Worm (Caenorhabditis elegans) whole organism, young adult: ENCODE data around the gene M03B6.5.

Experiments
- nfya-1 ChIP-seq: sonication (generic microtip); optimal IDR thresholded peaks from 2 replicates; lab custom pipeline; 2017; ENCODE audit warnings: antibody characterized with exemption, missing compliant biosample characterization, missing genetic modification characterization, borderline replicate concordance; ENCODE audit not compliant: insufficient read depth
- nhr-90 ChIP-seq: sonication (generic microtip); optimal IDR thresholded peaks from 2 replicates; lab custom pipeline; 2016; ENCODE audit warnings: missing genotype, mild to moderate bottlenecking, missing genetic modification characterization, missing compliant biosample characterization
- rpc-1 ChIP-seq, 2 experiments: fragments of 150-350 bp in 1 of 2; sonication (generic microtip) in 1 of 2; optimal IDR thresholded peaks; 2 replicates each; lab custom pipeline; 2014 to 2018; ENCODE audit warnings: missing biosample characterization in 1 of 2, missing genetic modification characterization in 1 of 2, missing genetic modification reagents in 1 of 2, missing genotype in 1 of 2
- sdz-38 ChIP-seq: sonication (generic microtip); optimal IDR thresholded peaks from 2 replicates; lab custom pipeline; 2016; ENCODE audit warnings: missing genotype, missing genetic modification characterization, missing compliant biosample characterization
- snpc-4 ChIP-seq, 5 experiments: fragments of 150-350 bp in 1 of 5; sonication (generic microtip) in 4 of 5; optimal IDR thresholded peaks; 2 replicates each; lab custom pipeline; 2014 to 2018; ENCODE audit warnings: missing genetic modification characterization in 5 of 5, missing biosample characterization in 3 of 5, antibody characterized with exemption in 2 of 5, mild to moderate bottlenecking in 2 of 5, missing compliant biosample characterization in 2 of 5, missing genotype in 2 of 5, moderate library complexity in 2 of 5, missing genetic modification reagents in 1 of 5

DNA sequence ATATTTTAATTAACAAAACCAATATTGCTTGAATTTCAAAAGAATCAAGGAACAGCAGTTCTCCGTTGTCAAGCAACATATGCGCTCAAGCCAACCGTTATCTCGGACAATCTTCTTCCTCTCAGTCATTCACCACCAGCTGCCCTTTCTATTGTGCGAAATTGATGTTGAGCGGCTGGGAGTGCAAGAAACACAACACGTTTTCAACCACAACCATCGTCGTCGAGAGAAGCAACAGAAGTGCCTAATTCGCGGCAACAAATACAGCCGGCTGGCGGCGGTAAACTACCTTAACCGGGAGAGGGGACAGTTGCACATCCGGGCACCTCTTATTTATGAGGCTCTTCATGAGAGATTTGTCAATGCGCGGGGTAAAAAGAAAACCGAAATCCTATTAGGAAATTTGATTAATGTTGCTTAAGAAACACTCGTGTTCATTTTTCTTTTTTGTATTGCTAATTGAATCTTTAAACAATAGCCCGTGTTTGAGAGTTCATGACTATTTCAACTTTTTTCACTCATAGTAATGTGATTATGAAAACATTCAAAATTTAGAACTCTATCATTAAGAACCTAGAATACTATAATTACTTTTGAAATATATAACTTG is 38.1 kb downstream of the M03B6.5 start:
- TF ChIP-seq rpc-1 (optimal IDR thresholded peaks at IDR 0.05; lab: Kevin White, UChicago) (no peak), rpc-1 (tag; optimal IDR thresholded peaks at IDR 0.05; lab: Kevin White, UChicago) (no peak), nhr-90 (tag; lab: Kevin White, UChicago) (no peak), snpc-4 (GFP tag; optimal IDR thresholded peaks at IDR 0.05; lab: Kevin White, UChicago) (no peak), snpc-4 (tag; optimal IDR thresholded peaks at IDR 0.05; lab: Kevin White, UChicago) (no peak), sdz-38 (tag; lab: Kevin White, UChicago) (no peak), nfya-1 (tag; lab: Kevin White, UChicago) (no peak)
